Worm (Caenorhabditis elegans) whole organism, L1 larva: ENCODE measurements around the gene F12A10.1.

Source experiments
- C04F5.9 ChIP-seq: sonication (generic microtip); optimal IDR thresholded peaks from 2 replicates; lab custom pipeline; 2016; ENCODE audit warnings: missing genetic modification characterization, missing compliant biosample characterization
- C34B4.2 ChIP-seq: sonication (generic microtip); optimal IDR thresholded peaks from 2 replicates; lab custom pipeline; 2017; ENCODE audit warnings: mild to moderate bottlenecking, missing genetic modification characterization, missing compliant biosample characterization
- F16B12.6 ChIP-seq: fragments of 150-350 bp; optimal IDR thresholded peaks from 2 replicates; lab custom pipeline; 2014; ENCODE audit warnings: missing biosample characterization, missing genetic modification characterization
- aha-1 ChIP-seq: fragments of 150-350 bp; optimal IDR thresholded peaks from 2 replicates; lab custom pipeline; 2014; ENCODE audit warnings: missing biosample characterization, missing genetic modification characterization
- aly-2 ChIP-seq: fragments of 150-350 bp; optimal IDR thresholded peaks from 2 replicates; lab custom pipeline; 2014; ENCODE audit warnings: missing biosample characterization, missing genetic modification characterization
- ama-1 ChIP-seq: fragments of 150-350 bp; optimal IDR thresholded peaks from 2 replicates; lab custom pipeline; 2014
- blmp-1 ChIP-seq: fragments of 150-350 bp; optimal IDR thresholded peaks from 2 replicates; lab custom pipeline; 2014; ENCODE audit warnings: missing biosample characterization, missing genetic modification characterization
- ceh-8 ChIP-seq: fragments of 200-800 bp; sonication (Bioruptor generic); optimal IDR thresholded peaks from 2 replicates; lab custom pipeline; 2018; ENCODE audit warnings: mild to moderate bottlenecking, missing genetic modification characterization, moderate library complexity, missing compliant biosample characterization
- ceh-82 ChIP-seq, 3 experiments: fragments of 150-350 bp in 1 of 3; sonication (generic microtip) in 2 of 3; optimal IDR thresholded peaks; 2 replicates each; lab custom pipeline; 2014 to 2017; ENCODE audit warnings: missing biosample characterization in 3 of 3, missing genetic modification characterization in 3 of 3
- ceh-88 ChIP-seq: fragments of 200-800 bp; sonication (Bioruptor generic); IDR thresholded peaks from 2 replicates; pipeline ENCODE4 v1.3.6; 2022; ENCODE audit warnings: missing genetic modification characterization, missing compliant biosample characterization
- dpl-1 ChIP-seq, 3 experiments: fragments of 150-350 bp in 2 of 3; sonication (generic microtip) in 1 of 3; optimal IDR thresholded peaks; 2 replicates each; lab custom pipeline; 2014 to 2017; ENCODE audit warnings: missing biosample characterization in 3 of 3, missing genetic modification characterization in 3 of 3, missing genetic modification reagents in 3 of 3
- dsc-1 ChIP-seq: sonication (generic microtip); optimal IDR thresholded peaks from 2 replicates; lab custom pipeline; 2016; ENCODE audit warnings: mild to moderate bottlenecking, missing genetic modification characterization, missing compliant biosample characterization
- efl-1 ChIP-seq, 4 experiments: fragments of 150-350 bp; optimal IDR thresholded peaks in 3 of 4; peaks in 1 of 4; 1 replicate in 1 of 4; 2 replicates in 3 of 4; lab custom pipeline; 2014; ENCODE audit warnings: missing biosample characterization in 2 of 4, missing genetic modification characterization in 2 of 4, missing genetic modification reagents in 2 of 4
- egl-13 ChIP-seq: sonication (generic microtip); optimal IDR thresholded peaks from 2 replicates; lab custom pipeline; 2016; ENCODE audit warnings: missing genotype, missing genetic modification reagents, missing genetic modification characterization, missing compliant biosample characterization
- egl-27 ChIP-seq, 2 experiments: fragments of 150-350 bp in 1 of 2; sonication (generic microtip); optimal IDR thresholded peaks; 3 replicates each; lab custom pipeline; 2017 to 2018; ENCODE audit warnings: missing biosample characterization in 2 of 2, missing genetic modification characterization in 2 of 2, missing genetic modification reagents in 2 of 2
- elt-3 ChIP-seq, 6 experiments: fragments of 150-350 bp in 1 of 6; sonication (generic microtip); optimal IDR thresholded peaks; 2 replicates each; lab custom pipeline; 2017 to 2018; ENCODE audit warnings: missing biosample characterization in 6 of 6, missing genetic modification characterization in 6 of 6, inconsistent platforms in 1 of 6
- ets-5 ChIP-seq: fragments of 200-800 bp; sonication (Bioruptor generic); IDR thresholded peaks from 2 replicates; pipeline ENCODE4 v1.3.6; 2022; ENCODE audit warnings: missing genetic modification characterization, missing compliant biosample characterization
- fkh-10 ChIP-seq: sonication (generic microtip); optimal IDR thresholded peaks from 2 replicates; lab custom pipeline; 2017; ENCODE audit warnings: missing biosample characterization, missing genetic modification reagents, missing genetic modification characterization
- fkh-4 ChIP-seq: sonication (generic microtip); optimal IDR thresholded peaks from 2 replicates; lab custom pipeline; 2016; ENCODE audit warnings: missing compliant biosample characterization, missing genetic modification characterization, borderline replicate concordance
- fos-1 ChIP-seq: fragments of 150-350 bp; optimal IDR thresholded peaks from 2 replicates; lab custom pipeline; 2014; ENCODE audit warnings: missing biosample characterization, missing genetic modification characterization
- hpl-2 ChIP-seq: fragments of 150-350 bp; optimal IDR thresholded peaks from 2 replicates; lab custom pipeline; 2014; ENCODE audit warnings: missing biosample characterization, missing genetic modification reagents, missing genetic modification characterization
- isw-1 ChIP-seq: fragments of 200-800 bp; sonication (Bioruptor generic); IDR thresholded peaks from 2 replicates; pipeline ENCODE4 v1.3.6; 2022; ENCODE audit warnings: missing genetic modification characterization, missing compliant biosample characterization
- lin-14 ChIP-seq: fragments of 200-800 bp; sonication (Bioruptor generic); optimal IDR thresholded peaks from 2 replicates; lab custom pipeline; 2018; ENCODE audit warnings: mild to moderate bottlenecking, missing genetic modification characterization, moderate library complexity, missing compliant biosample characterization
- lin-39 ChIP-seq: fragments of 150-350 bp; optimal IDR thresholded peaks from 2 replicates; lab custom pipeline; 2014; ENCODE audit warnings: missing biosample characterization, missing genetic modification reagents, missing genetic modification characterization
- lir-3 ChIP-seq: sonication (generic microtip); optimal IDR thresholded peaks from 2 replicates; lab custom pipeline; 2016; ENCODE audit warnings: mild to moderate bottlenecking, missing genetic modification characterization, moderate library complexity, missing compliant biosample characterization; ENCODE audit not compliant: poor library complexity
- lsy-2 ChIP-seq, 2 experiments: fragments of 150-350 bp; optimal IDR thresholded peaks; 2 replicates each; lab custom pipeline; 2014; ENCODE audit warnings: missing biosample characterization in 2 of 2, missing genetic modification characterization in 2 of 2
- mdl-1 ChIP-seq, 2 experiments: fragments of 150-350 bp; optimal IDR thresholded peaks; 2 replicates each; lab custom pipeline; 2014 to 2017; ENCODE audit warnings: missing biosample characterization in 2 of 2, missing genetic modification characterization in 2 of 2, inconsistent platforms in 1 of 2
- mep-1 ChIP-seq: fragments of 150-350 bp; optimal IDR thresholded peaks from 2 replicates; lab custom pipeline; 2014; ENCODE audit warnings: missing biosample characterization, missing genetic modification characterization
- nhr-20 ChIP-seq: sonication (generic microtip); optimal IDR thresholded peaks from 2 replicates; lab custom pipeline; 2016; ENCODE audit warnings: mild to moderate bottlenecking, missing genetic modification characterization, missing compliant biosample characterization
- nhr-71 ChIP-seq: sonication (generic microtip); optimal IDR thresholded peaks from 2 replicates; lab custom pipeline; 2016; ENCODE audit warnings: mild to moderate bottlenecking, missing genetic modification characterization, moderate library complexity, missing compliant biosample characterization
- nhr-77 ChIP-seq: fragments of 150-350 bp; optimal IDR thresholded peaks from 2 replicates; lab custom pipeline; 2014; ENCODE audit warnings: missing biosample characterization, missing genetic modification characterization
- nhr-84 ChIP-seq: sonication (generic microtip); optimal IDR thresholded peaks from 2 replicates; lab custom pipeline; 2017; ENCODE audit warnings: missing biosample characterization, missing genetic modification characterization
- nhr-85 ChIP-seq: sonication (generic microtip); peaks from one replicate; lab custom pipeline; 2016; ENCODE audit warnings: missing genetic modification characterization, inconsistent platforms, missing compliant biosample characterization
- nhr-90 ChIP-seq: sonication (generic microtip); optimal IDR thresholded peaks from 2 replicates; lab custom pipeline; 2016; ENCODE audit warnings: mild to moderate bottlenecking, missing genetic modification characterization, missing compliant biosample characterization; ENCODE audit not compliant: poor library complexity
- pag-3 ChIP-seq: sonication (generic microtip); optimal IDR thresholded peaks from 2 replicates; lab custom pipeline; 2017; ENCODE audit warnings: missing genetic modification characterization, mild to moderate bottlenecking, missing compliant biosample characterization, antibody characterized with exemption, borderline replicate concordance; ENCODE audit not compliant: insufficient read depth
- pqm-1 ChIP-seq: sonication (generic microtip); optimal IDR thresholded peaks from 3 replicates; lab custom pipeline; 2017; ENCODE audit warnings: missing biosample characterization, missing genetic modification characterization
- sptf-1 ChIP-seq: fragments of 150-350 bp; optimal IDR thresholded peaks from 2 replicates; lab custom pipeline; 2014; ENCODE audit warnings: missing biosample characterization, missing genetic modification characterization
- tbx-2 ChIP-seq: sonication (generic microtip); optimal IDR thresholded peaks from 2 replicates; lab custom pipeline; 2016; ENCODE audit warnings: missing genetic modification characterization, missing compliant biosample characterization
- unc-130 ChIP-seq: fragments of 150-350 bp; optimal IDR thresholded peaks from 2 replicates; lab custom pipeline; 2017; ENCODE audit warnings: missing biosample characterization, missing genetic modification characterization, inconsistent platforms
- unc-30 ChIP-seq: sonication (generic microtip); optimal IDR thresholded peaks from 2 replicates; lab custom pipeline; 2017; ENCODE audit warnings: missing biosample characterization, missing genetic modification characterization
- unc-98 ChIP-seq: fragments of 200-800 bp; sonication (Bioruptor generic); IDR thresholded peaks from 2 replicates; pipeline ENCODE4 v1.3.6; 2022; ENCODE audit warnings: missing genetic modification characterization, missing compliant biosample characterization
- xbp-1 ChIP-seq: sonication (generic microtip); optimal IDR thresholded peaks from 2 replicates; lab custom pipeline; 2016; ENCODE audit warnings: missing genetic modification characterization, missing compliant biosample characterization
- ztf-4 ChIP-seq: fragments of 150-350 bp; optimal IDR thresholded peaks from 2 replicates; lab custom pipeline; 2014; ENCODE audit warnings: missing biosample characterization, missing genetic modification characterization

Gene F12A10.1

ce11 chrII:5458683-5459410 lies 37.5 kb upstream of the F12A10.1 start (continued):
- TF ChIP-seq ceh-82 (tag; optimal IDR thresholded peaks at IDR 0.05; lab: Kevin White, UChicago) (no peak), ama-1 (lab: Kevin White, UChicago) (no peak), C34B4.2 (tag; lab: Kevin White, UChicago) (no peak)

- TF ChIP-seq lin-14 (GFP tag; lab: Kevin White, UChicago) (peak; percentile 37), ceh-8 (no peak), F16B12.6 (no peak), egl-27 (tag; optimal IDR thresholded peaks at IDR 0.05; lab: Kevin White, UChicago) (no peak), unc-30 (no peak), nhr-85 (tag; lab: Kevin White, UChicago) (peak; percentile 3), fkh-4 (no peak), efl-1 (optimal IDR thresholded peaks at IDR 0.05; lab: Kevin White, UChicago) (no peak), efl-1 (GFP tag; optimal IDR thresholded peaks at IDR 0.05 in 1 of 2; lab: Kevin White, UChicago) (no peak), unc-98 (no peak), nhr-20 (tag; lab: Kevin White, UChicago) (no peak), egl-13 (tag; lab: Kevin White, UChicago) (no peak), dpl-1 (GFP tag; optimal IDR thresholded peaks at IDR 0.05; lab: Kevin White, UChicago) (no peak), nhr-84 (no peak), nhr-71 (no peak), blmp-1 (peak; percentile 90), mep-1 (no peak), elt-3 (tag; optimal IDR thresholded peaks at IDR 0.05; lab: Kevin White, UChicago) (peak in 1 of 6 experiments; percentile 58)
- TF ChIP-seq, all 84 proteins: peak for 4
These were observed 36.8 kb upstream of the F12A10.1 start for ce11 chrII:5459534-5459933.

ce11 chrII:5460911-5461310 lies 35.4 kb upstream of the F12A10.1 start:
- TF ChIP-seq pqm-1 (tag; lab: Kevin White, UChicago) = no peak
- TF ChIP-seq sptf-1 (tag; lab: Kevin White, UChicago) = no peak
- peak; percentile 62 for TF ChIP-seq blmp-1
- TF ChIP-seq lin-14 (GFP tag; lab: Kevin White, UChicago) = peak; percentile 15
- TF ChIP-seq nhr-85 (tag; lab: Kevin White, UChicago) = peak; percentile 33
- TF ChIP-seq elt-3 (tag; optimal IDR thresholded peaks at IDR 0.05; lab: Kevin White, UChicago) = peak in 1 of 6 experiments; percentile 43

DNA sequence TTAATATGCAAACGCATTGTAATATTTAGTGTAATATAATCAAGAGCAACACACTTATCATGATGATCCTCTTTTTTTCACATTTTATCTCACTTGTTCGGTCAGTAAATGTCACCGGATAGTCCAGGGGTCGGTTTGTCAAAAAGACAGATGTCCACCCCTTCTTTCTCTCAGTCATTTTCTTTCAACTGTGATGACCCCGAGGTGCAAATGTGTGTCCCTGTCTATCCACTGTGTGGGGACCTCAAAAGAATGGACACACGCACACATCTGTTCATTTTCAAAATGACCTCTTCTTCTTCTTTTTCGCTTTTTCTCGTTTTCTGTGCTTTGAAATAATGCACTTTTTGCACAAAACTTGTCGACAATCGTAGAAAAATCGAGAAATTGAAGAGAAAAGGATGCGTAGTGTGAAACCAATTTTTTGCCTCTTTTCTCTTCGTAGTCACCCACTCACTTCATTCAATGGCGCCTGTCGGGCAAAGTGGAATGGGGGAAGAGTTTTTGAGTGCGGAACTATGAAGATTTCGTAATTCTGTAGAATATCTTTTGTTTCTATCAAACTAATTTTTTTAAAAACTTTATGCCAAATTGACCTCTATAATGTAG lies 32.5 kb upstream of the F12A10.1 start:
- TF ChIP-seq pag-3 (no peak), isw-1 (GFP tag; lab: Robert Waterston, UW) (no peak), fos-1 (tag; lab: Kevin White, UChicago) (no peak), fkh-10 (GFP tag; lab: Kevin White, UChicago) (peak; percentile 23), nhr-77 (tag; lab: Kevin White, UChicago) (no peak), elt-3 (tag; optimal IDR thresholded peaks at IDR 0.05; lab: Kevin White, UChicago) (no peak), ceh-88 (no peak), hpl-2 (GFP tag; lab: Kevin White, UChicago) (no peak), C34B4.2 (tag; lab: Kevin White, UChicago) (no peak), nhr-20 (tag; lab: Kevin White, UChicago) (no peak), aly-2 (tag; lab: Kevin White, UChicago) (no peak), ets-5 (GFP tag; lab: Robert Waterston, UW) (no peak), efl-1 (optimal IDR thresholded peaks at IDR 0.05; lab: Kevin White, UChicago) (peak in 1 of 2 experiments; percentile 4), efl-1 (GFP tag; optimal IDR thresholded peaks at IDR 0.05 in 1 of 2; lab: Kevin White, UChicago) (peak in 1 of 2 experiments; percentile 86), tbx-2 (tag; lab: Kevin White, UChicago) (no peak), lir-3 (no peak), nhr-90 (tag; lab: Kevin White, UChicago) (no peak), mdl-1 (tag; optimal IDR thresholded peaks at IDR 0.05; lab: Kevin White, UChicago) (no peak), fkh-4 (no peak), xbp-1 (tag; lab: Kevin White, UChicago) (no peak), unc-130 (tag; lab: Kevin White, UChicago) (peak; percentile 26), aha-1 (tag; lab: Kevin White, UChicago) (no peak), dpl-1 (GFP tag; optimal IDR thresholded peaks at IDR 0.05; lab: Kevin White, UChicago) (no peak), ztf-4 (tag; lab: Kevin White, UChicago) (no peak), C04F5.9 (no peak), egl-13 (tag; lab: Kevin White, UChicago) (no peak), lsy-2 (tag; optimal IDR thresholded peaks at IDR 0.05; lab: Kevin White, UChicago) (peak; percentile 4 to 9), nhr-84 (no peak), dsc-1 (peak; percentile 24), F16B12.6 (no peak), lin-39 (tag; lab: Kevin White, UChicago) (no peak), nhr-71 (peak; percentile 7)
